Worm (Caenorhabditis elegans) whole organism, L3 larva: Measurements from ENCODE around the gene C18H7.1.

Experiments
- R02D3.7 ChIP-seq: fragments of 150-350 bp; optimal IDR thresholded peaks from 2 replicates; lab custom pipeline; 2014; ENCODE audit warnings: missing biosample characterization, missing genetic modification characterization
- aly-2 ChIP-seq: fragments of 150-350 bp; optimal IDR thresholded peaks from 2 replicates; lab custom pipeline; 2014; ENCODE audit warnings: missing biosample characterization, missing genetic modification characterization
- ama-1 ChIP-seq: fragments of 150-350 bp; optimal IDR thresholded peaks from 2 replicates; lab custom pipeline; 2018
- ceh-28 ChIP-seq: fragments of 150-350 bp; optimal IDR thresholded peaks from 2 replicates; lab custom pipeline; 2014; ENCODE audit warnings: missing biosample characterization, missing genetic modification reagents, missing genetic modification characterization
- ceh-82 ChIP-seq: fragments of 150-350 bp; optimal IDR thresholded peaks from 2 replicates; lab custom pipeline; 2014; ENCODE audit warnings: missing biosample characterization, missing genetic modification characterization
- ceh-9 ChIP-seq: sonication (generic microtip); optimal IDR thresholded peaks from 2 replicates; lab custom pipeline; 2018; ENCODE audit warnings: missing biosample characterization, missing genetic modification characterization
- daf-12 ChIP-seq: fragments of 150-350 bp; optimal IDR thresholded peaks from 2 replicates; lab custom pipeline; 2014; ENCODE audit warnings: missing biosample characterization, missing genetic modification reagents, missing genetic modification characterization
- egl-27 ChIP-seq: sonication (generic microtip); optimal IDR thresholded peaks from 4 replicates; lab custom pipeline; 2017; ENCODE audit warnings: missing biosample characterization, missing genetic modification reagents, missing genetic modification characterization
- egl-5 ChIP-seq: fragments of 150-350 bp; optimal IDR thresholded peaks from 2 replicates; lab custom pipeline; 2017; ENCODE audit warnings: missing biosample characterization, missing genetic modification reagents, missing genetic modification characterization, inconsistent platforms
- elt-1 ChIP-seq: fragments of 150-350 bp; optimal IDR thresholded peaks from 2 replicates; lab custom pipeline; 2014; ENCODE audit warnings: missing biosample characterization, missing genetic modification characterization
- elt-2 ChIP-seq: sonication (generic microtip); optimal IDR thresholded peaks from 2 replicates; lab custom pipeline; 2016; ENCODE audit warnings: missing genetic modification reagents, mild to moderate bottlenecking, missing genetic modification characterization, missing compliant biosample characterization
- elt-3 ChIP-seq, 3 experiments: fragments of 150-350 bp in 1 of 3; sonication (generic microtip) in 2 of 3; optimal IDR thresholded peaks; 2 replicates in 2 of 3; 4 replicates in 1 of 3; lab custom pipeline; 2014 to 2017; ENCODE audit warnings: missing biosample characterization in 3 of 3, missing genetic modification characterization in 3 of 3
- eor-1 ChIP-seq, 2 experiments: fragments of 150-350 bp; optimal IDR thresholded peaks; 2 replicates each; lab custom pipeline; 2014 to 2018; ENCODE audit warnings: missing biosample characterization in 2 of 2, missing genetic modification characterization in 2 of 2
- fkh-10 ChIP-seq: sonication (generic microtip); optimal IDR thresholded peaks from 2 replicates; lab custom pipeline; 2017; ENCODE audit warnings: missing biosample characterization, missing genetic modification reagents, missing genetic modification characterization
- fos-1 ChIP-seq: fragments of 150-350 bp; optimal IDR thresholded peaks from 2 replicates; lab custom pipeline; 2014; ENCODE audit warnings: missing biosample characterization, missing genetic modification characterization
- hmg-11 ChIP-seq: sonication (generic microtip); optimal IDR thresholded peaks from 2 replicates; lab custom pipeline; 2016; ENCODE audit warnings: missing genetic modification characterization, missing compliant biosample characterization
- jun-1 ChIP-seq: fragments of 150-350 bp; optimal IDR thresholded peaks from 2 replicates; lab custom pipeline; 2014; ENCODE audit warnings: missing biosample characterization, missing genetic modification reagents, missing genetic modification characterization
- lin-15B ChIP-seq: fragments of 150-350 bp; optimal IDR thresholded peaks from 2 replicates; lab custom pipeline; 2014; ENCODE audit warnings: missing biosample characterization, missing genetic modification characterization
- lin-39 ChIP-seq: fragments of 150-350 bp; optimal IDR thresholded peaks from 2 replicates; lab custom pipeline; 2018; ENCODE audit warnings: missing biosample characterization, missing genetic modification reagents, missing genetic modification characterization
- lsy-12 ChIP-seq: sonication (generic microtip); optimal IDR thresholded peaks from 2 replicates; lab custom pipeline; 2016; ENCODE audit warnings: mild to moderate bottlenecking, missing genetic modification characterization, missing compliant biosample characterization
- nfya-1 ChIP-seq: sonication (generic microtip); optimal IDR thresholded peaks from 2 replicates; lab custom pipeline; 2017; ENCODE audit warnings: missing genetic modification characterization, mild to moderate bottlenecking, missing compliant biosample characterization, antibody characterized with exemption, moderate library complexity; ENCODE audit not compliant: insufficient read depth
- nhr-11 ChIP-seq: fragments of 150-350 bp; optimal IDR thresholded peaks from 2 replicates; lab custom pipeline; 2014; ENCODE audit warnings: missing biosample characterization, missing genetic modification characterization
- nhr-12 ChIP-seq: fragments of 150-350 bp; optimal IDR thresholded peaks from 2 replicates; lab custom pipeline; 2014; ENCODE audit warnings: missing biosample characterization, missing genetic modification characterization
- nhr-25 ChIP-seq: sonication (generic microtip); optimal IDR thresholded peaks from 2 replicates; lab custom pipeline; 2017; ENCODE audit warnings: missing biosample characterization, missing genetic modification characterization
- nhr-28 ChIP-seq: fragments of 150-350 bp; optimal IDR thresholded peaks from 2 replicates; lab custom pipeline; 2014; ENCODE audit warnings: missing biosample characterization, missing genetic modification characterization
- nhr-77 ChIP-seq: fragments of 150-350 bp; optimal IDR thresholded peaks from 2 replicates; lab custom pipeline; 2014; ENCODE audit warnings: missing biosample characterization, missing genetic modification characterization
- pha-4 ChIP-seq: fragments of 150-350 bp; optimal IDR thresholded peaks from 2 replicates; lab custom pipeline; 2014; ENCODE audit warnings: missing biosample characterization, missing genetic modification reagents, missing genetic modification characterization
- pqm-1 ChIP-seq: fragments of 150-350 bp; optimal IDR thresholded peaks from 2 replicates; lab custom pipeline; 2017; ENCODE audit warnings: missing biosample characterization, missing genetic modification characterization, inconsistent platforms
- skn-1 ChIP-seq: fragments of 150-350 bp; optimal IDR thresholded peaks from 2 replicates; lab custom pipeline; 2014; ENCODE audit warnings: missing biosample characterization, missing genetic modification characterization
- snpc-4 ChIP-seq: fragments of 150-350 bp; optimal IDR thresholded peaks from 2 replicates; lab custom pipeline; 2014; ENCODE audit warnings: missing biosample characterization, missing genetic modification characterization
- tbx-2 ChIP-seq: sonication (generic microtip); optimal IDR thresholded peaks from 2 replicates; lab custom pipeline; 2016; ENCODE audit warnings: mild to moderate bottlenecking, missing genetic modification characterization, missing compliant biosample characterization
- unc-39 ChIP-seq: sonication (generic microtip); optimal IDR thresholded peaks from 4 replicates; lab custom pipeline; 2017; ENCODE audit warnings: missing biosample characterization, missing genetic modification characterization
- unc-62 ChIP-seq: fragments of 150-350 bp; sonication (generic microtip); optimal IDR thresholded peaks from 4 replicates; lab custom pipeline; 2014; ENCODE audit warnings: missing biosample characterization, missing genetic modification reagents, missing genetic modification characterization
- zag-1 ChIP-seq: fragments of 150-350 bp; optimal IDR thresholded peaks from 2 replicates; lab custom pipeline; 2014; ENCODE audit warnings: missing biosample characterization, missing genetic modification characterization
- ztf-11 ChIP-seq: fragments of 150-350 bp; optimal IDR thresholded peaks from 2 replicates; lab custom pipeline; 2014; ENCODE audit warnings: missing biosample characterization, missing genetic modification characterization

C18H7.1 gene

ce11 chrIV:615244-615643, at the start of gene C18H7.1:
TSS of gene C18H7.1 (plus strand) at chrIV:615544.
- TF ChIP-seq snpc-4 (tag; lab: Kevin White, UChicago) (no peak), nhr-28 (no peak)
- TF ChIP-seq, all 47 proteins: peak for 0

ce11 chrIV:570799-571300, 44.5 kb upstream of the C18H7.1 start, which contains the start of gene F56A11.5:
TSS of gene F56A11.5 (minus strand) at chrIV:570849.
- TF ChIP-seq skn-1 (tag; lab: Kevin White, UChicago) (peak; percentile 16), elt-3 (tag; optimal IDR thresholded peaks at IDR 0.05; lab: Kevin White, UChicago) (no peak), fkh-10 (GFP tag; lab: Kevin White, UChicago) (no peak), ceh-9 (tag; lab: Kevin White, UChicago) (no peak), ceh-28 (tag; lab: Kevin White, UChicago) (no peak), ama-1 (lab: Kevin White, UChicago) (no peak)

- no peak for TF ChIP-seq R02D3.7 (tag; lab: Kevin White, UChicago)
- TF ChIP-seq jun-1 = no peak
- TF ChIP-seq ama-1 (lab: Kevin White, UChicago) = no peak
- no peak for TF ChIP-seq nfya-1 (tag; lab: Kevin White, UChicago)
- TF ChIP-seq unc-39 (tag; lab: Kevin White, UChicago) = no peak
- no peak for TF ChIP-seq lsy-12 (tag; lab: Kevin White, UChicago)
- TF ChIP-seq elt-3 (tag; optimal IDR thresholded peaks at IDR 0.05; lab: Kevin White, UChicago) = no peak
- peak; percentile 21 for TF ChIP-seq hmg-11 (tag; lab: Kevin White, UChicago)
- no peak for TF ChIP-seq pqm-1 (tag; lab: Kevin White, UChicago)
- peak; percentile 26 for TF ChIP-seq elt-2 (tag; lab: Kevin White, UChicago)
- no peak for TF ChIP-seq eor-1 (tag; optimal IDR thresholded peaks at IDR 0.05; lab: Kevin White, UChicago)
- TF ChIP-seq egl-5 = no peak
- TF ChIP-seq egl-27 (tag; lab: Kevin White, UChicago) = no peak
- no peak for TF ChIP-seq daf-12 (tag; lab: Kevin White, UChicago)
- no peak for TF ChIP-seq nhr-25
- no peak for TF ChIP-seq nhr-28
- TF ChIP-seq nhr-77 (tag; lab: Kevin White, UChicago) = no peak
- TF ChIP-seq, all 47 proteins: peak for 2
These were observed 42.9 kb upstream of the C18H7.1 start, which contains the start of gene gex-2 for ce11 chrIV:572487-572886. TSS of gene gex-2 (plus strand) at chrIV:572769.

- no peak for TF ChIP-seq egl-5
- TF ChIP-seq elt-3 (tag; optimal IDR thresholded peaks at IDR 0.05; lab: Kevin White, UChicago) = no peak
- no peak for TF ChIP-seq daf-12 (tag; lab: Kevin White, UChicago)
- TF ChIP-seq nhr-12 (tag; lab: Kevin White, UChicago) = no peak
- no peak for TF ChIP-seq fkh-10 (GFP tag; lab: Kevin White, UChicago)
These were observed 34.8 kb upstream of the C18H7.1 start for ce11 chrIV:580512-580911.

ce11 chrIV:582130-582529, 33.2 kb upstream of the C18H7.1 start, which contains the start of gene F56A11.6:
TSS of gene F56A11.6 (minus strand) at chrIV:582230.
- TF ChIP-seq egl-5 = no peak
- no peak for TF ChIP-seq ceh-82 (tag; lab: Kevin White, UChicago)
- TF ChIP-seq lin-39 = no peak
- TF ChIP-seq, all 47 proteins: peak for 0

ce11 chrIV:584039-584438, 31.3 kb upstream of the C18H7.1 start:
- TF ChIP-seq fos-1 (tag; lab: Kevin White, UChicago) (no peak), pha-4 (no peak), ceh-28 (tag; lab: Kevin White, UChicago) (no peak), ztf-11 (tag; lab: Kevin White, UChicago) (no peak), elt-1 (no peak), egl-27 (tag; lab: Kevin White, UChicago) (no peak), nhr-11 (tag; lab: Kevin White, UChicago) (no peak), zag-1 (no peak), pqm-1 (tag; lab: Kevin White, UChicago) (no peak), R02D3.7 (tag; lab: Kevin White, UChicago) (no peak), tbx-2 (no peak), unc-62 (GFP tag; lab: Kevin White, UChicago) (no peak), hmg-11 (tag; lab: Kevin White, UChicago) (no peak), elt-2 (tag; lab: Kevin White, UChicago) (no peak), aly-2 (no peak), nhr-77 (tag; lab: Kevin White, UChicago) (no peak), lin-15B (tag; lab: Kevin White, UChicago) (no peak)
